Worm (Caenorhabditis elegans): Measurements from ENCODE around the gene Y102A5C.4.

Gene Y102A5C.4

DNA sequence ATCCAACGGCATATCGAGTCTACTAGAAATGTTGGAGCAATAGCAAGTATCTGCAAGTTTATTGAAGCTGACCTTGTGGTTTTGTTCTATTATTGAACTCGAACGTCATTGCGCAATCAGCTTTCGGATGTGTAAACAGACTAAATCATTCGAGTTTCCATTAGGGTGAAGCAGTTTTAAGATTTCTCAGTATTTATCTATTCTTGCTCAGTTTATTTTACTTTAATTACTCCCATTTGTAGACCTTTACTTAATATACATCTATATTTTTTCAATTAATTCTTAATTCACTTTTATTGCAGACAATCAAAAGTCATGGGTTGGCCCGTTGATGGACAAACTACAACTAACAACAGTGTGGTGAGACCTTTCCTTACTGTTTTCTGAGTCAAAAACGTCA, 41.4 kb upstream of the Y102A5C.4 start, which contains the start of gene F09C6.14:
F09C6.14 (plus strand) TSS at position 301 of the 400 bp plus-strand sequence.
- TF ChIP-seq R02D3.7 (tag; optimal IDR thresholded peaks at IDR 0.05) = no peak

DNA sequence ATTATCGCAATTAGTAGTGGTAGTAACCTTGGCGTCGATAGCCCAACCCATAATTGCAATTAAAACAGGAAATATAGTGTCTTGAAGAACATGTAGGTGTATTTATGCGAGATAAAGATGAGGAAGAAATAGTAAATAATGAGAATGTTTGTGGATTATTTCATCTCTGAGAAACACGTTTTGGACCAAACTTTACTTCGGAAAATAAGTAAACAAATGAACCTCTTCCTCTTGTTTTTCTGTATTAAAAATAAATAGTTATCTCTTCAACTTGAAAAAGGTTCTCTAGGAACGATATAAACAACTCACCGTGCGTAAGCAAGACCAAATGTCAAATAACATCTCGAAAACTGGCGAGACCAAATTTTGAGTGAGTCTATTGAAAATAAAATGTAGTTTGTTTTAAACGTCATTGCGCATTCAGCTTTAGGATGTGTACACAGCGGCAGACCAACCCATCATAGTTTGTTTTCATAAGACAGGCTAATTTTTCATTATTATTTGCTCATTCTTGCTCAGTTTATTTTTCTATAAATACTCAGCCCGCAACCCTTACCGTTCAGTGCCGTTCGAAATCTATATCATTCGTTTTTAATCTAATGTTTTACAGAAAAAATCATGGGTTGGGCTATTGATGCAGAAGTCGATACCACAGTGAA, 39.7 kb upstream of the Y102A5C.4 start, which contains the start of the genes F09C6.11 and F09C6.12:
F09C6.11 (minus strand) TSS at position 51 of the 659 bp plus-strand sequence.
F09C6.12 (plus strand) TSS at position 609 of the 659 bp plus-strand sequence.
- TF ChIP-seq pha-4 (tag; optimal IDR thresholded peaks at IDR 0.05) (peak; percentile 95), ZK546.5 (tag; optimal IDR thresholded peaks at IDR 0.05) (no peak)

- no peak for TF ChIP-seq nhr-28 (tag; optimal IDR thresholded peaks at IDR 0.05)
- TF ChIP-seq nhr-11 (tag; optimal IDR thresholded peaks at IDR 0.05) = no peak
- TF ChIP-seq elt-3 (tag; optimal IDR thresholded peaks at IDR 0.05) = no peak
- TF ChIP-seq ZK546.5 (tag; optimal IDR thresholded peaks at IDR 0.05) = no peak
- no peak for TF ChIP-seq snpc-4 (tag; optimal IDR thresholded peaks at IDR 0.05)
- TF ChIP-seq eor-1 (tag; optimal IDR thresholded peaks at IDR 0.05) = no peak
- TF ChIP-seq lsy-12 (tag; optimal IDR thresholded peaks at IDR 0.05) = no peak
- no peak for TF ChIP-seq fkh-10 (GFP tag; optimal IDR thresholded peaks at IDR 0.05)
- TF ChIP-seq ceh-16 (tag; optimal IDR thresholded peaks at IDR 0.05) = no peak
- no peak for TF ChIP-seq ztf-11 (tag; optimal IDR thresholded peaks at IDR 0.05)
- TF ChIP-seq nhr-76 (tag; optimal IDR thresholded peaks at IDR 0.05) = no peak
- no peak for TF ChIP-seq ceh-82 (tag; optimal IDR thresholded peaks at IDR 0.05)
- no peak for TF ChIP-seq skn-1 (tag; optimal IDR thresholded peaks at IDR 0.05)
- no peak for TF ChIP-seq nhr-23 (tag; optimal IDR thresholded peaks at IDR 0.05)
- TF ChIP-seq sea-2 (GFP tag; optimal IDR thresholded peaks at IDR 0.05) = no peak
- no peak for TF ChIP-seq hmg-11 (tag; optimal IDR thresholded peaks at IDR 0.05)
- TF ChIP-seq fos-1 (tag; optimal IDR thresholded peaks at IDR 0.05) = no peak
These were observed 37.3 kb upstream of the Y102A5C.4 start, which contains the start of gene F09C6.13 for ce11 chrV:16884744-16885143. Gene F09C6.13 (plus strand): TSS chrV:16885044.

- TF ChIP-seq nhr-67 (tag; optimal IDR thresholded peaks at IDR 0.05) (no peak), mdl-1 (tag; optimal IDR thresholded peaks at IDR 0.05) (no peak), elt-1 (tag; optimal IDR thresholded peaks at IDR 0.05) (no peak), pha-4 (tag; optimal IDR thresholded peaks at IDR 0.05) (no peak), nhr-23 (tag; optimal IDR thresholded peaks at IDR 0.05) (no peak)
These were observed 33.2 kb upstream of the Y102A5C.4 start, which contains the start of the genes ifas-2 and fbxa-44 for ce11 chrV:16888788-16889325. Gene ifas-2 (minus strand): TSS chrV:16888888. Gene fbxa-44 (plus strand): TSS chrV:16889275.

- TF ChIP-seq pqm-1 (tag; optimal IDR thresholded peaks at IDR 0.05) (no peak), nhr-25 (tag; optimal IDR thresholded peaks at IDR 0.05) (no peak), zag-1 (tag; optimal IDR thresholded peaks at IDR 0.05) (no peak), nhr-28 (tag; optimal IDR thresholded peaks at IDR 0.05) (no peak), ceh-28 (tag; optimal IDR thresholded peaks at IDR 0.05) (no peak), pha-4 (tag; optimal IDR thresholded peaks at IDR 0.05) (no peak), ZK546.5 (tag; optimal IDR thresholded peaks at IDR 0.05) (no peak), fkh-10 (GFP tag; optimal IDR thresholded peaks at IDR 0.05) (no peak), snpc-4 (tag; optimal IDR thresholded peaks at IDR 0.05) (no peak), nfya-1 (tag; optimal IDR thresholded peaks at IDR 0.05; ENCODE audit: insufficient read depth) (no peak), unc-39 (tag; optimal IDR thresholded peaks at IDR 0.05) (no peak), elt-2 (tag; optimal IDR thresholded peaks at IDR 0.05) (no peak), ceh-9 (tag; optimal IDR thresholded peaks at IDR 0.05) (no peak), hmg-11 (tag; optimal IDR thresholded peaks at IDR 0.05) (no peak)
These were observed 28.6 kb upstream of the Y102A5C.4 start, which contains the start of gene F09C6.15 for ce11 chrV:16893440-16893839. Gene F09C6.15 (plus strand): TSS chrV:16893740.

DNA sequence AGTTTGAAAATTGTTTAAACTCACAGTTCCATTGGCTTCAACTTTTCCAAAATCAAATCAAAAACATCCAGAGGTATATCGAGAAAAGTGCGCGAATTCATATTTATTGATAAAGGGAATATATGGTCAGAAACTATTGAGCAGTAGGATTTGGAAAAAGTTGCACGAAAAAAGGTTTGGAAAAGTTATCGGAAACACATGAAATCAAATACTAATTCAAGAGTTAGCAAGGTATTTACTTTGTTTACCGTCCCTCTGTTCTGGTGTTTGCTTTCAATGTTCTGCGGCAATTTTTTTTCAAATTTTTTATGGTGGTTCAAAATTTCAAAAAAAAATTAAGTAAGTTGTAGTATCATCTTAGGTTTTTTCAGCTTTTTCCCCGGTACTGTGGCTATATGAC, 22.7 kb upstream of the Y102A5C.4 start, which contains the start of gene fbxa-45:
fbxa-45 (minus strand) TSS at position 101 of the 400 bp plus-strand sequence.
- TF ChIP-seq lin-39 (tag; optimal IDR thresholded peaks at IDR 0.05) (no peak), ama-1 (optimal IDR thresholded peaks at IDR 0.05) (no peak), ztf-11 (tag; optimal IDR thresholded peaks at IDR 0.05) (no peak), lin-15B (tag; optimal IDR thresholded peaks at IDR 0.05) (no peak), pqm-1 (tag; optimal IDR thresholded peaks at IDR 0.05) (no peak), ztf-4 (tag; optimal IDR thresholded peaks at IDR 0.05) (no peak)
